Fruit fly (Drosophila melanogaster) whole organism, embryonic: ENCODE results near the gene CG15446.

ENCODE experiments used
- CG1024 ChIP-seq: fragments of 200-800 bp; sonication (Bioruptor generic); IDR thresholded peaks from 2 replicates; pipeline ENCODE4 v1.3.6; 2022; ENCODE audit warnings: missing biosample characterization, missing genetic modification characterization
- CG11504 ChIP-seq: fragments of 200-800 bp; sonication (Bioruptor generic); optimal IDR thresholded peaks from 3 replicates; lab custom pipeline; 2019; ENCODE audit warnings: missing biosample characterization, mild to moderate bottlenecking, missing genetic modification characterization, moderate library complexity
- CG12071 ChIP-seq: fragments of 200-800 bp; sonication (Bioruptor generic); optimal IDR thresholded peaks from 3 replicates; lab custom pipeline; 2018; ENCODE audit warnings: missing biosample characterization, mild to moderate bottlenecking, missing genetic modification characterization
- CG13894 ChIP-seq: fragments of 200-800 bp; sonication (Bioruptor generic); optimal IDR thresholded peaks from 3 replicates; lab custom pipeline; 2018; ENCODE audit warnings: missing biosample characterization, mild to moderate bottlenecking, missing genetic modification characterization, moderate library complexity
- CG14667 ChIP-seq: fragments of 200-800 bp; sonication (Bioruptor generic); IDR thresholded peaks from 2 replicates; pipeline ENCODE4 v1.3.6; 2022; ENCODE audit warnings: missing biosample characterization, missing genetic modification characterization
- CG15479 ChIP-seq: fragments of 200-800 bp; sonication (Bioruptor generic); optimal IDR thresholded peaks from 3 replicates; lab custom pipeline; 2019; ENCODE audit warnings: missing biosample characterization, mild to moderate bottlenecking, missing genetic modification characterization, moderate library complexity
- CG15601 ChIP-seq: fragments of 200-800 bp; sonication (Bioruptor generic); optimal IDR thresholded peaks from 3 replicates; lab custom pipeline; 2019; ENCODE audit warnings: missing biosample characterization, mild to moderate bottlenecking, missing genetic modification characterization, moderate library complexity
- CG18476 ChIP-seq: fragments of 200-800 bp; sonication (Bioruptor generic); optimal IDR thresholded peaks from 2 replicates; lab custom pipeline; 2016; ENCODE audit warnings: missing biosample characterization, mild to moderate bottlenecking, missing genetic modification characterization
- CG2120 ChIP-seq: fragments of 200-800 bp; sonication (Bioruptor generic); optimal IDR thresholded peaks from 3 replicates; lab custom pipeline; 2016; ENCODE audit warnings: missing biosample characterization, missing genetic modification characterization
- CG2875 ChIP-seq: fragments of 200-800 bp; sonication (Bioruptor generic); optimal IDR thresholded peaks from 2 replicates; lab custom pipeline; 2017; ENCODE audit warnings: missing biosample characterization, mild to moderate bottlenecking, missing genetic modification characterization, missing genetic modification reagents
- CG32532 ChIP-seq: fragments of 200-800 bp; sonication (Bioruptor generic); IDR thresholded peaks from 2 replicates; pipeline ENCODE4 v1.3.6; 2022; ENCODE audit warnings: missing biosample characterization, missing genetic modification characterization
- CG32772 ChIP-seq: fragments of 200-800 bp; sonication (Bioruptor generic); IDR thresholded peaks from 2 replicates; pipeline ENCODE4 v1.3.6; 2022; ENCODE audit warnings: missing biosample characterization, missing genetic modification characterization
- CG33557 ChIP-seq: fragments of 200-800 bp; sonication (Bioruptor generic); optimal IDR thresholded peaks from 2 replicates; lab custom pipeline; 2019; ENCODE audit warnings: missing biosample characterization, mild to moderate bottlenecking, missing genetic modification characterization, moderate library complexity
- CG4328 ChIP-seq: fragments of 200-800 bp; sonication (Bioruptor generic); optimal IDR thresholded peaks from 3 replicates; lab custom pipeline; 2017; ENCODE audit warnings: missing biosample characterization, missing genetic modification reagents, missing genetic modification characterization
- CG4404 ChIP-seq: fragments of 200-800 bp; sonication (Bioruptor generic); IDR thresholded peaks from 2 replicates; pipeline ENCODE4 v1.3.6; 2022; ENCODE audit warnings: missing biosample characterization, missing genetic modification characterization
- CG7357 ChIP-seq: fragments of 200-800 bp; sonication (Bioruptor generic); IDR thresholded peaks from 3 replicates; pipeline ENCODE4 v1.3.6; 2022; ENCODE audit warnings: missing biosample characterization, missing genetic modification characterization
- CG9215 ChIP-seq: fragments of 200-800 bp; sonication (Bioruptor generic); IDR thresholded peaks from 2 replicates; pipeline ENCODE4 v1.3.6; 2022; ENCODE audit warnings: missing biosample characterization, missing genetic modification characterization
- CG9932 ChIP-seq: fragments of 200-800 bp; sonication (Bioruptor generic); IDR thresholded peaks from 2 replicates; pipeline ENCODE4 v1.3.6; 2022; ENCODE audit warnings: missing biosample characterization, missing genetic modification characterization
- Dbx ChIP-seq: fragments of 200-800 bp; sonication (Bioruptor generic); IDR thresholded peaks from 3 replicates; pipeline ENCODE4 v1.3.6; 2022; ENCODE audit warnings: missing biosample characterization, missing genetic modification characterization
- Dfd ChIP-seq, 2 experiments: fragments of >200 bp; optimal IDR thresholded peaks; 2 replicates each; lab custom pipeline; 2017; ENCODE audit warnings: missing biosample characterization in 2 of 2, missing genetic modification characterization in 2 of 2
- Drgx ChIP-seq: fragments of 200-800 bp; sonication (Bioruptor generic); IDR thresholded peaks from 2 replicates; pipeline ENCODE4 v1.3.6; 2022; ENCODE audit warnings: missing biosample characterization, missing genetic modification characterization
- H15 ChIP-seq: fragments of 200-800 bp; sonication (Bioruptor generic); IDR thresholded peaks from 3 replicates; pipeline ENCODE4 v1.3.6; 2022; ENCODE audit warnings: missing biosample characterization, missing genetic modification characterization
- HHEX ChIP-seq: fragments of 200-800 bp; sonication (Bioruptor generic); optimal IDR thresholded peaks from 3 replicates; lab custom pipeline; 2017; ENCODE audit warnings: missing biosample characterization, mild to moderate bottlenecking, missing genetic modification characterization, missing genetic modification reagents
- Hr39 ChIP-seq: fragments of >200 bp; optimal IDR thresholded peaks from 2 replicates; lab custom pipeline; 2017
- Lim3 ChIP-seq: fragments of 200-800 bp; sonication (Bioruptor generic); IDR thresholded peaks from 2 replicates; pipeline ENCODE4 v1.3.6; 2022; ENCODE audit warnings: missing biosample characterization, missing genetic modification characterization
- Meics ChIP-seq: fragments of 200-800 bp; sonication (Bioruptor generic); optimal IDR thresholded peaks from 2 replicates; lab custom pipeline; 2017; ENCODE audit warnings: missing biosample characterization, mild to moderate bottlenecking, missing genetic modification characterization
- NC2β ChIP-seq: fragments of 200-800 bp; sonication (Bioruptor generic); optimal IDR thresholded peaks from 2 replicates; lab custom pipeline; 2016; ENCODE audit warnings: missing biosample characterization, missing genetic modification characterization
- NfI ChIP-seq: fragments of 200-800 bp; sonication (Bioruptor generic); optimal IDR thresholded peaks from 3 replicates; lab custom pipeline; 2018; ENCODE audit warnings: missing biosample characterization, mild to moderate bottlenecking, missing genetic modification characterization, moderate library complexity
- Poxn ChIP-seq: fragments of 200-800 bp; sonication (Bioruptor generic); IDR thresholded peaks from 2 replicates; pipeline ENCODE4 v1.3.6; 2022; ENCODE audit warnings: missing biosample characterization, missing genetic modification characterization
- Rfx ChIP-seq: fragments of 200-800 bp; sonication (Bioruptor generic); IDR thresholded peaks from 2 replicates; pipeline ENCODE4 v1.3.6; 2022; ENCODE audit warnings: missing biosample characterization, missing genetic modification characterization
- Taf1 ChIP-seq: fragments of 200-800 bp; sonication (Bioruptor generic); IDR thresholded peaks from 2 replicates; pipeline ENCODE4 v1.3.6; 2022; ENCODE audit warnings: missing biosample characterization, missing genetic modification characterization
- Trl ChIP-seq, 3 experiments: fragments of >200 bp in 2 of 3; fragments of 200-800 bp in 1 of 3; sonication (Bioruptor generic) in 1 of 3; optimal IDR thresholded peaks; 2 replicates in 1 of 3; 3 replicates in 2 of 3; lab custom pipeline; 2016 to 2017; ENCODE audit warnings: missing biosample characterization in 1 of 3, missing genetic modification characterization in 1 of 3
- Usf ChIP-seq: fragments of 200-800 bp; sonication (Bioruptor generic); optimal IDR thresholded peaks from 2 replicates; lab custom pipeline; 2017; ENCODE audit warnings: missing genotype, missing biosample characterization, missing genetic modification characterization
- al ChIP-seq: fragments of 200-800 bp; sonication (Bioruptor generic); IDR thresholded peaks from 2 replicates; pipeline ENCODE4 v1.3.6; 2022; ENCODE audit warnings: missing biosample characterization, missing genetic modification characterization
- bigmax ChIP-seq: fragments of 200-800 bp; sonication (Bioruptor generic); optimal IDR thresholded peaks from 2 replicates; lab custom pipeline; 2018; ENCODE audit warnings: missing biosample characterization, mild to moderate bottlenecking, missing genetic modification characterization
- chm ChIP-seq: fragments of 200-800 bp; sonication (Bioruptor generic); IDR thresholded peaks from 2 replicates; pipeline ENCODE4 v1.3.6; 2022; ENCODE audit warnings: missing biosample characterization, missing genetic modification characterization
- gcm ChIP-seq: fragments of 200-800 bp; sonication (Bioruptor generic); optimal IDR thresholded peaks from 2 replicates; lab custom pipeline; 2019; ENCODE audit warnings: missing biosample characterization, mild to moderate bottlenecking, missing genetic modification characterization, moderate library complexity
- ken ChIP-seq: fragments of 200-800 bp; sonication (Bioruptor generic); IDR thresholded peaks from 3 replicates; pipeline ENCODE4 v1.3.6; 2022; ENCODE audit warnings: missing biosample characterization, missing genetic modification characterization
- kni ChIP-seq: fragments of 200-800 bp; sonication (Bioruptor generic); optimal IDR thresholded peaks from 3 replicates; lab custom pipeline; 2017; ENCODE audit warnings: mild to moderate bottlenecking, missing biosample characterization, missing genetic modification reagents, missing genetic modification characterization
- lilli ChIP-seq: fragments of 200-800 bp; sonication (Bioruptor generic); optimal IDR thresholded peaks from 3 replicates; lab custom pipeline; 2016; ENCODE audit warnings: missing biosample characterization, missing genetic modification characterization
- lmd ChIP-seq: fragments of 200-800 bp; sonication (Bioruptor generic); IDR thresholded peaks from 2 replicates; pipeline ENCODE4 v1.3.6; 2022; ENCODE audit warnings: missing biosample characterization, missing genetic modification characterization
- maf-S ChIP-seq: fragments of 200-800 bp; sonication (Bioruptor generic); optimal IDR thresholded peaks from 2 replicates; lab custom pipeline; 2016; ENCODE audit warnings: missing biosample characterization, missing genetic modification characterization
- nom ChIP-seq: fragments of 200-800 bp; sonication (Bioruptor generic); optimal IDR thresholded peaks from 2 replicates; lab custom pipeline; 2017; ENCODE audit warnings: missing biosample characterization, missing genetic modification characterization, mild to moderate bottlenecking, moderate library complexity, missing genetic modification reagents
- prd ChIP-seq, 3 experiments: fragments of >200 bp in 2 of 3; fragments of 200-800 bp in 1 of 3; sonication (Bioruptor generic) in 1 of 3; optimal IDR thresholded peaks in 2 of 3; IDR thresholded peaks in 1 of 3; 2 replicates in 2 of 3; 3 replicates in 1 of 3; pipeline versions ENCODE4 v1.3.6 to Lab custom; 2017 to 2022; ENCODE audit warnings: missing biosample characterization in 1 of 3, missing genetic modification characterization in 1 of 3
- pros ChIP-seq: fragments of 200-800 bp; sonication (Bioruptor generic); optimal IDR thresholded peaks from 3 replicates; lab custom pipeline; 2019; ENCODE audit warnings: missing biosample characterization, mild to moderate bottlenecking, missing genetic modification characterization, moderate library complexity
- sens ChIP-seq: fragments of 200-800 bp; sonication (Bioruptor generic); peaks from one replicate; lab custom pipeline; 2016; ENCODE audit warnings: missing biosample characterization, missing genetic modification characterization
- sens-2 ChIP-seq: fragments of 200-800 bp; sonication (Bioruptor generic); IDR thresholded peaks from 2 replicates; pipeline ENCODE4 v1.3.6; 2022; ENCODE audit warnings: missing biosample characterization, missing genetic modification characterization
- slbo ChIP-seq: fragments of 200-800 bp; sonication (Bioruptor generic); IDR thresholded peaks from 2 replicates; pipeline ENCODE4 v1.3.6; 2022; ENCODE audit warnings: missing biosample characterization, missing genetic modification characterization

The CG15446 gene

dm6 chrX:21102106-21102505 is at the start of gene CG15446:
Gene CG15446 (minus strand): TSS chrX:21102206.
- TF ChIP-seq ken (GFP tag; lab: Robert Waterston, UW) = no peak
- TF ChIP-seq Poxn (GFP tag; lab: Robert Waterston, UW) = no peak
- no peak for TF ChIP-seq Dfd (GFP tag; optimal IDR thresholded peaks at IDR 0.05; lab: Kevin White, UChicago)
- TF ChIP-seq HHEX (GFP tag; lab: Kevin White, UChicago) = no peak
- no peak for TF ChIP-seq Trl (optimal IDR thresholded peaks at IDR 0.05; lab: Kevin White, UChicago)
- no peak for TF ChIP-seq Trl (GFP tag; optimal IDR thresholded peaks at IDR 0.05; lab: Kevin White, UChicago)
- TF ChIP-seq sens (GFP tag; lab: Kevin White, UChicago) = peak; percentile 26
- no peak for TF ChIP-seq CG11504 (tag; lab: Kevin White, UChicago)
- TF ChIP-seq CG7357 (GFP tag; lab: Robert Waterston, UW) = no peak

- TF ChIP-seq CG15601 (tag; lab: Kevin White, UChicago) = no peak
- TF ChIP-seq sens-2 (GFP tag; lab: Robert Waterston, UW) = no peak
- no peak for TF ChIP-seq kni (GFP tag; lab: Kevin White, UChicago)
- TF ChIP-seq CG18476 (GFP tag; lab: Kevin White, UChicago) = no peak
- TF ChIP-seq Taf1 (GFP tag; lab: Robert Waterston, UW) = no peak
- TF ChIP-seq NfI (GFP tag; lab: Kevin White, UChicago) = no peak
- no peak for TF ChIP-seq maf-S (GFP tag; lab: Kevin White, UChicago)
- TF ChIP-seq Hr39 (lab: Kevin White, UChicago) = no peak
- TF ChIP-seq gcm = no peak
- TF ChIP-seq CG14667 = no peak
- TF ChIP-seq lmd (GFP tag; lab: Robert Waterston, UW) = no peak
- no peak for TF ChIP-seq CG15479 (GFP tag; lab: Kevin White, UChicago)
- no peak for TF ChIP-seq NC2β
- no peak for TF ChIP-seq CG4404 (GFP tag; lab: Robert Waterston, UW)
- no peak for TF ChIP-seq bigmax (GFP tag; lab: Kevin White, UChicago)
- TF ChIP-seq Usf (GFP tag; lab: Kevin White, UChicago) = no peak
- TF ChIP-seq CG32772 (GFP tag; lab: Robert Waterston, UW) = no peak
- TF ChIP-seq Lim3 (GFP tag; lab: Robert Waterston, UW) = no peak
Measured at dm6 chrX:21146941-21147340, 44.9 kb upstream of the CG15446 start, which contains the start of gene CG45154. Gene CG45154 (minus strand): TSS chrX:21147041.

- TF ChIP-seq lilli (GFP tag; lab: Kevin White, UChicago) (peak; percentile 19), CG12071 (GFP tag; lab: Kevin White, UChicago) (no peak), prd (optimal IDR thresholded peaks at IDR 0.05; lab: Kevin White, UChicago) (no peak), prd (GFP tag; IDR thresholded peaks at IDR 0.05; lab: Robert Waterston, UW) (peak; percentile 32; the same call in 1 of the 3 replicates), CG32532 (peak; percentile 64; the same call in 1 of the 2 replicates), H15 (GFP tag; lab: Robert Waterston, UW) (no peak), nom (GFP tag; lab: Kevin White, UChicago) (peak; percentile 19), CG4328 (GFP tag; lab: Kevin White, UChicago) (no peak), CG9932 (peak; percentile 68; the same call in 1 of the 2 replicates), Dbx (peak; percentile 41; the same call in 1 of the 3 replicates), CG33557 (GFP tag; lab: Kevin White, UChicago) (no peak), CG1024 (GFP tag; lab: Robert Waterston, UW) (no peak), Rfx (GFP tag; lab: Robert Waterston, UW) (peak; percentile 60; the same call in 1 of the 2 replicates), CG2875 (GFP tag; lab: Kevin White, UChicago) (no peak), chm (no peak), pros (GFP tag; lab: Kevin White, UChicago) (no peak), CG2120 (GFP tag; lab: Kevin White, UChicago) (peak; percentile 44), CG9215 (GFP tag; lab: Robert Waterston, UW) (peak; percentile 18; the same call in 1 of the 2 replicates), Drgx (GFP tag; lab: Robert Waterston, UW) (0 out of 2 replicates have a peak, but pooled peaks have one; percentile 22), al (GFP tag; lab: Robert Waterston, UW) (peak; percentile 50; the same call in 1 of the 2 replicates), Meics (GFP tag; lab: Kevin White, UChicago) (peak; percentile 20), CG13894 (tag; lab: Kevin White, UChicago) (peak; percentile 10), slbo (GFP tag; lab: Robert Waterston, UW) (peak; percentile 63)
Measured at dm6 chrX:21127267-21127666, 25.3 kb upstream of the CG15446 start.
